Fruit fly (Drosophila melanogaster) whole organism, embryonic: ENCODE results near the gene CG1136.
A peak's percentile ranks its signal among the peaks of the same experiment; 100 is the strongest.

Experiments used
- Antp ChIP-seq: fragments of 200-800 bp; sonication (Bioruptor generic); optimal IDR thresholded peaks from 3 replicates; lab custom pipeline; 2016; ENCODE audit warnings: missing biosample characterization, missing genetic modification characterization
- Atf3 ChIP-seq: fragments of 200-800 bp; sonication (Bioruptor generic); optimal IDR thresholded peaks from 3 replicates; lab custom pipeline; 2016; ENCODE audit warnings: missing biosample characterization, missing genetic modification characterization
- B-H1 ChIP-seq: fragments of 200-800 bp; sonication (Bioruptor generic); IDR thresholded peaks from 3 replicates; pipeline ENCODE4 v1.3.6; 2022; ENCODE audit warnings: missing biosample characterization, missing genetic modification characterization
- CG10267 ChIP-seq: fragments of 200-800 bp; sonication (Bioruptor generic); optimal IDR thresholded peaks from 2 replicates; lab custom pipeline; 2018; ENCODE audit warnings: missing biosample characterization, mild to moderate bottlenecking, missing genetic modification characterization, moderate library complexity
- CG10274 ChIP-seq: fragments of 200-800 bp; sonication (Bioruptor generic); optimal IDR thresholded peaks from 3 replicates; lab custom pipeline; 2017; ENCODE audit warnings: missing biosample characterization, mild to moderate bottlenecking, missing genetic modification characterization
- CG11247 ChIP-seq: fragments of 200-800 bp; sonication (Bioruptor generic); IDR thresholded peaks from 2 replicates; pipeline ENCODE4 v1.3.6; 2022; ENCODE audit warnings: missing biosample characterization, missing genetic modification characterization
- CG11398 ChIP-seq: fragments of 200-800 bp; sonication (Bioruptor generic); optimal IDR thresholded peaks from 2 replicates; lab custom pipeline; 2016; ENCODE audit warnings: missing biosample characterization, missing genetic modification characterization
- CG12744 ChIP-seq: fragments of 200-800 bp; sonication (Bioruptor generic); optimal IDR thresholded peaks from 2 replicates; lab custom pipeline; 2016; ENCODE audit warnings: missing biosample characterization, missing genetic modification characterization
- CG13775 ChIP-seq: fragments of 200-800 bp; sonication (Bioruptor generic); optimal IDR thresholded peaks from 3 replicates; lab custom pipeline; 2017; ENCODE audit warnings: missing biosample characterization, mild to moderate bottlenecking, missing genetic modification characterization
- CG16779 ChIP-seq: fragments of 200-800 bp; sonication (Bioruptor generic); IDR thresholded peaks from 2 replicates; pipeline ENCODE4 v1.3.6; 2022; ENCODE audit warnings: missing biosample characterization, missing genetic modification characterization
- CG16863 ChIP-seq: fragments of 200-800 bp; sonication (Bioruptor generic); optimal IDR thresholded peaks from 3 replicates; lab custom pipeline; 2016; ENCODE audit warnings: missing biosample characterization, missing genetic modification characterization
- CG18599 ChIP-seq: fragments of 200-800 bp; sonication (Bioruptor generic); optimal IDR thresholded peaks from 3 replicates; lab custom pipeline; 2017; ENCODE audit warnings: missing biosample characterization, missing genetic modification characterization, mild to moderate bottlenecking, moderate library complexity, missing genetic modification reagents
- CG2678 ChIP-seq: fragments of 200-800 bp; sonication (Bioruptor generic); optimal IDR thresholded peaks from 3 replicates; lab custom pipeline; 2019; ENCODE audit warnings: missing biosample characterization, mild to moderate bottlenecking, missing genetic modification characterization, moderate library complexity
- CG30431 ChIP-seq: fragments of 200-800 bp; sonication (Bioruptor generic); optimal IDR thresholded peaks from 2 replicates; lab custom pipeline; 2017; ENCODE audit warnings: missing biosample characterization, missing genetic modification characterization
- CG31441 ChIP-seq: fragments of 200-800 bp; sonication (Bioruptor generic); IDR thresholded peaks from 2 replicates; pipeline ENCODE4 v1.3.6; 2022; ENCODE audit warnings: missing biosample characterization, missing genetic modification characterization
- CG4424 ChIP-seq: fragments of 200-800 bp; sonication (Bioruptor generic); optimal IDR thresholded peaks from 3 replicates; lab custom pipeline; 2016; ENCODE audit warnings: missing biosample characterization, missing genetic modification characterization
- CG6689 ChIP-seq: fragments of 200-800 bp; sonication (Bioruptor generic); IDR thresholded peaks from 2 replicates; pipeline ENCODE4 v1.3.6; 2022; ENCODE audit warnings: missing biosample characterization, missing genetic modification characterization
- CG9437 ChIP-seq: fragments of 200-800 bp; sonication (Bioruptor generic); optimal IDR thresholded peaks from 2 replicates; lab custom pipeline; 2018; ENCODE audit warnings: missing biosample characterization, mild to moderate bottlenecking, missing genetic modification characterization
- CG9817 ChIP-seq: fragments of 200-800 bp; sonication (Bioruptor generic); optimal IDR thresholded peaks from 2 replicates; lab custom pipeline; 2018; ENCODE audit warnings: missing biosample characterization, mild to moderate bottlenecking, missing genetic modification characterization, moderate library complexity
- CTCF ChIP-seq: fragments of 200-800 bp; sonication (Bioruptor generic); optimal IDR thresholded peaks from 2 replicates; lab custom pipeline; 2017; ENCODE audit warnings: missing biosample characterization, mild to moderate bottlenecking, missing genetic modification characterization, moderate library complexity
- Dip2 ChIP-seq: fragments of 200-800 bp; sonication (Bioruptor generic); IDR thresholded peaks from 2 replicates; pipeline ENCODE4 v1.3.6; 2022; ENCODE audit warnings: missing biosample characterization, missing genetic modification characterization
- Dip3 ChIP-seq: fragments of 200-800 bp; sonication (Bioruptor generic); optimal IDR thresholded peaks from 3 replicates; lab custom pipeline; 2016; ENCODE audit warnings: missing biosample characterization, missing genetic modification characterization
- Fer1 ChIP-seq: fragments of 200-800 bp; sonication (Bioruptor generic); optimal IDR thresholded peaks from 2 replicates; lab custom pipeline; 2017; ENCODE audit warnings: missing biosample characterization, mild to moderate bottlenecking, missing genetic modification characterization
- HmgD ChIP-seq: fragments of 200-800 bp; sonication (Bioruptor generic); optimal IDR thresholded peaks from 3 replicates; lab custom pipeline; 2016; ENCODE audit warnings: missing biosample characterization, missing genetic modification characterization
- Hmr ChIP-seq: fragments of 200-800 bp; sonication (Bioruptor generic); optimal IDR thresholded peaks from 3 replicates; lab custom pipeline; 2017; ENCODE audit warnings: mild to moderate bottlenecking, missing biosample characterization, missing genetic modification reagents, missing genetic modification characterization
- Hmx ChIP-seq: fragments of 200-800 bp; sonication (Bioruptor generic); optimal IDR thresholded peaks from 2 replicates; lab custom pipeline; 2016; ENCODE audit warnings: missing biosample characterization, missing genetic modification characterization
- Lhr ChIP-seq: fragments of 200-800 bp; sonication (Bioruptor generic); optimal IDR thresholded peaks from 3 replicates; lab custom pipeline; 2017; ENCODE audit warnings: mild to moderate bottlenecking, missing biosample characterization, missing genetic modification reagents, missing genetic modification characterization
- Mes4 ChIP-seq: fragments of 200-800 bp; sonication (Bioruptor generic); optimal IDR thresholded peaks from 2 replicates; lab custom pipeline; 2016; ENCODE audit warnings: missing biosample characterization, missing genetic modification characterization
- Mrtf ChIP-seq: fragments of 200-800 bp; sonication (Bioruptor generic); IDR thresholded peaks from 3 replicates; pipeline ENCODE4 v1.3.6; 2022; ENCODE audit warnings: missing biosample characterization, missing genetic modification characterization
- Neu2 ChIP-seq: fragments of 200-800 bp; sonication (Bioruptor generic); optimal IDR thresholded peaks from 3 replicates; lab custom pipeline; 2016; ENCODE audit warnings: missing biosample characterization, missing genetic modification characterization, borderline replicate concordance
- Nf-YA ChIP-seq: fragments of 200-800 bp; sonication (Bioruptor generic); IDR thresholded peaks from 2 replicates; pipeline ENCODE4 v1.3.6; 2022; ENCODE audit warnings: missing biosample characterization, missing genetic modification characterization
- Tbp ChIP-seq: fragments of >200 bp; optimal IDR thresholded peaks from 2 replicates; lab custom pipeline; 2018; ENCODE audit warnings: missing biosample characterization, missing genetic modification characterization
- ash1 ChIP-seq: fragments of 200-800 bp; sonication (Bioruptor generic); optimal IDR thresholded peaks from 2 replicates; lab custom pipeline; 2018; ENCODE audit warnings: missing biosample characterization, mild to moderate bottlenecking, missing genetic modification characterization
- bsh ChIP-seq, 2 experiments: fragments of 200-800 bp; sonication (Bioruptor generic); optimal IDR thresholded peaks; 2 replicates each; lab custom pipeline; 2017 to 2018; ENCODE audit warnings: mild to moderate bottlenecking in 2 of 2, missing biosample characterization in 2 of 2, missing genetic modification characterization in 2 of 2, moderate library complexity in 1 of 2
- crc ChIP-seq: fragments of 200-800 bp; sonication (Bioruptor generic); optimal IDR thresholded peaks from 2 replicates; lab custom pipeline; 2016; ENCODE audit warnings: missing biosample characterization, missing genetic modification characterization
- cwo ChIP-seq: fragments of 200-800 bp; sonication (Bioruptor generic); optimal IDR thresholded peaks from 3 replicates; lab custom pipeline; 2017; ENCODE audit warnings: missing biosample characterization, missing genetic modification characterization, mild to moderate bottlenecking, moderate library complexity, missing genetic modification reagents
- ewg ChIP-seq: fragments of 200-800 bp; sonication (Bioruptor generic); optimal IDR thresholded peaks from 3 replicates; lab custom pipeline; 2017; ENCODE audit warnings: mild to moderate bottlenecking, missing biosample characterization, missing genetic modification reagents, missing genetic modification characterization
- gcm2 ChIP-seq: fragments of 200-800 bp; sonication (Bioruptor generic); optimal IDR thresholded peaks from 2 replicates; lab custom pipeline; 2016; ENCODE audit warnings: missing biosample characterization, missing genetic modification characterization
- ham ChIP-seq: fragments of 200-800 bp; sonication (Bioruptor generic); IDR thresholded peaks from 2 replicates; pipeline ENCODE4 v1.3.6; 2022; ENCODE audit warnings: missing biosample characterization, missing genetic modification characterization
- hkb ChIP-seq, 2 experiments: fragments of 200-800 bp in 1 of 2; fragments of >200 bp in 1 of 2; sonication (Bioruptor generic) in 1 of 2; IDR thresholded peaks in 1 of 2; optimal IDR thresholded peaks in 1 of 2; 2 replicates each; pipeline versions ENCODE4 v1.3.6 to Lab custom; 2017 to 2022; ENCODE audit warnings: missing biosample characterization in 1 of 2, missing genetic modification characterization in 1 of 2
- hth ChIP-seq: fragments of >200 bp; optimal IDR thresholded peaks from 2 replicates; lab custom pipeline; 2017; ENCODE audit warnings: inconsistent platforms
- ind ChIP-seq: fragments of 200-800 bp; sonication (Bioruptor generic); optimal IDR thresholded peaks from 3 replicates; lab custom pipeline; 2016; ENCODE audit warnings: missing biosample characterization, missing genetic modification characterization
- ken ChIP-seq: fragments of 200-800 bp; sonication (Bioruptor generic); IDR thresholded peaks from 3 replicates; pipeline ENCODE4 v1.3.6; 2022; ENCODE audit warnings: missing biosample characterization, missing genetic modification characterization
- mam ChIP-seq: fragments of 200-800 bp; sonication (Bioruptor generic); optimal IDR thresholded peaks from 3 replicates; lab custom pipeline; 2016; ENCODE audit warnings: missing biosample characterization, missing genetic modification characterization
- nmo ChIP-seq: fragments of 200-800 bp; sonication (Bioruptor generic); optimal IDR thresholded peaks from 2 replicates; lab custom pipeline; 2018; ENCODE audit warnings: missing biosample characterization, mild to moderate bottlenecking, missing genetic modification characterization, moderate library complexity
- otp ChIP-seq: fragments of 200-800 bp; sonication (Bioruptor generic); IDR thresholded peaks from 3 replicates; pipeline ENCODE4, ENCODE4 v1.3.6; 2022; ENCODE audit warnings: missing biosample characterization, missing genetic modification characterization
- sd ChIP-seq: fragments of 200-800 bp; sonication (Bioruptor generic); optimal IDR thresholded peaks from 3 replicates; lab custom pipeline; 2018; ENCODE audit warnings: missing biosample characterization, mild to moderate bottlenecking, missing genetic modification characterization, moderate library complexity
- slp2 ChIP-seq: fragments of 200-800 bp; sonication (Bioruptor generic); optimal IDR thresholded peaks from 2 replicates; lab custom pipeline; 2016; ENCODE audit warnings: missing biosample characterization, missing genetic modification characterization
- sob ChIP-seq: fragments of 200-800 bp; sonication (Bioruptor generic); IDR thresholded peaks from 2 replicates; pipeline ENCODE4 v1.3.6; 2022; ENCODE audit warnings: missing biosample characterization, missing genetic modification characterization
- twi ChIP-seq: fragments of 200-800 bp; optimal IDR thresholded peaks from 2 replicates; lab custom pipeline; 2019; ENCODE audit warnings: missing biosample characterization, mild to moderate bottlenecking, missing genetic modification characterization, moderate library complexity
- unpg ChIP-seq: fragments of 200-800 bp; sonication (Bioruptor generic); optimal IDR thresholded peaks from 3 replicates; lab custom pipeline; 2018; ENCODE audit warnings: missing biosample characterization, mild to moderate bottlenecking, missing genetic modification characterization, moderate library complexity
- vvl ChIP-seq: fragments of 200-800 bp; sonication (Bioruptor generic); IDR thresholded peaks from 2 replicates; pipeline ENCODE4 v1.3.6; 2022; ENCODE audit warnings: missing biosample characterization, missing genetic modification characterization

CG1136 gene

dm6 chr3L:4070996-4071379 is 24.6 kb downstream of the CG1136 start (continued):
- TF ChIP-seq Fer1 (GFP tag; lab: Kevin White, UChicago): peak; percentile 51
- TF ChIP-seq ind (GFP tag; lab: Kevin White, UChicago): peak; percentile 68
- peak; percentile 67 for TF ChIP-seq CG11247 (GFP tag; lab: Robert Waterston, UW)
- no peak for TF ChIP-seq CG16863 (GFP tag; lab: Kevin White, UChicago)
- peak; percentile 38; the same call in 1 of the 2 replicates for TF ChIP-seq CG31441 (GFP tag; lab: Robert Waterston, UW)
- no peak for TF ChIP-seq Tbp (GFP tag; lab: Kevin White, UChicago)
- TF ChIP-seq unpg (GFP tag; lab: Kevin White, UChicago): peak; percentile 74
- no peak for TF ChIP-seq HmgD
- TF ChIP-seq CG10274 (GFP tag; lab: Kevin White, UChicago): no peak
- TF ChIP-seq CTCF (GFP tag; lab: Kevin White, UChicago): no peak
- peak; percentile 9 for TF ChIP-seq Dip3 (GFP tag; lab: Kevin White, UChicago)
- TF ChIP-seq ewg (GFP tag; lab: Kevin White, UChicago): peak; percentile 71
- no peak for TF ChIP-seq CG16779 (GFP tag; lab: Robert Waterston, UW)
- no peak for TF ChIP-seq Dip2 (GFP tag; lab: Robert Waterston, UW)
- TF ChIP-seq slp2: no peak
- peak; percentile 51; the same call in 1 of the 3 replicates for TF ChIP-seq Mrtf (GFP tag; lab: Robert Waterston, UW)
- TF ChIP-seq twi (tag; lab: Kevin White, UChicago): no peak
- TF ChIP-seq CG13775 (GFP tag; lab: Kevin White, UChicago): no peak
- TF ChIP-seq CG2678 (tag; lab: Kevin White, UChicago): peak; percentile 37
- peak; percentile 8 for TF ChIP-seq CG9437
- TF ChIP-seq nmo (GFP tag; lab: Kevin White, UChicago): no peak
- no peak for TF ChIP-seq crc (GFP tag; lab: Kevin White, UChicago)
- TF ChIP-seq CG10267 (tag; lab: Kevin White, UChicago): no peak
- no peak for TF ChIP-seq Neu2 (GFP tag; lab: Kevin White, UChicago)
- peak; percentile 56 for TF ChIP-seq CG9817
- TF ChIP-seq Antp: no peak
- no peak for TF ChIP-seq gcm2 (GFP tag; lab: Kevin White, UChicago)
- TF ChIP-seq bsh (GFP tag; optimal IDR thresholded peaks at IDR 0.05; lab: Kevin White, UChicago): peak; percentile 76
- no peak for TF ChIP-seq CG12744 (GFP tag; lab: Kevin White, UChicago)
- no peak for TF ChIP-seq Hmr (GFP tag; lab: Kevin White, UChicago)
- peak; percentile 70; the same call in 2 of the 3 replicates for TF ChIP-seq ken (GFP tag; lab: Robert Waterston, UW)
- TF ChIP-seq cwo (GFP tag; lab: Kevin White, UChicago): no peak
- peak; percentile 57 for TF ChIP-seq CG30431
- TF ChIP-seq Hmx (GFP tag; lab: Kevin White, UChicago): peak; percentile 6
- TF ChIP-seq otp (GFP tag; lab: Robert Waterston, UW): peak; percentile 64; the same call in 1 of the 3 replicates
- no peak for TF ChIP-seq Atf3 (GFP tag; lab: Kevin White, UChicago)
- peak; percentile 46; the same call in 1 of the 2 replicates for TF ChIP-seq ham (GFP tag; lab: Robert Waterston, UW)
- peak; percentile 70 for TF ChIP-seq CG6689 (GFP tag; lab: Robert Waterston, UW)
- TF ChIP-seq CG18599 (GFP tag; lab: Kevin White, UChicago): peak; percentile 66
- TF ChIP-seq sd (tag; lab: Kevin White, UChicago): no peak
- TF ChIP-seq CG11398: no peak
- TF ChIP-seq Mes4 (GFP tag; lab: Kevin White, UChicago): no peak
- peak; percentile 79 for TF ChIP-seq sob (GFP tag; lab: Robert Waterston, UW)
- no peak for TF ChIP-seq mam (GFP tag; lab: Kevin White, UChicago)
- no peak for TF ChIP-seq Lhr (GFP tag; lab: Kevin White, UChicago)
- no peak for TF ChIP-seq hth (lab: Kevin White, UChicago)
- TF ChIP-seq vvl (GFP tag; lab: Robert Waterston, UW): peak; percentile 82
- no peak for TF ChIP-seq hkb (optimal IDR thresholded peaks at IDR 0.05; lab: Kevin White, UChicago)
- TF ChIP-seq hkb (GFP tag; IDR thresholded peaks at IDR 0.05; lab: Robert Waterston, UW): peak; percentile 80
- no peak for TF ChIP-seq ash1
- TF ChIP-seq B-H1: peak; percentile 74
- 0 out of 2 replicates have a peak, but pooled peaks have one; percentile 8 for TF ChIP-seq Nf-YA
- TF ChIP-seq CG4424 (GFP tag; lab: Kevin White, UChicago): peak; percentile 22
